Comparison of ENCODE assay signal across 1 fruit fly cellular context in the genomic region with DNA sequence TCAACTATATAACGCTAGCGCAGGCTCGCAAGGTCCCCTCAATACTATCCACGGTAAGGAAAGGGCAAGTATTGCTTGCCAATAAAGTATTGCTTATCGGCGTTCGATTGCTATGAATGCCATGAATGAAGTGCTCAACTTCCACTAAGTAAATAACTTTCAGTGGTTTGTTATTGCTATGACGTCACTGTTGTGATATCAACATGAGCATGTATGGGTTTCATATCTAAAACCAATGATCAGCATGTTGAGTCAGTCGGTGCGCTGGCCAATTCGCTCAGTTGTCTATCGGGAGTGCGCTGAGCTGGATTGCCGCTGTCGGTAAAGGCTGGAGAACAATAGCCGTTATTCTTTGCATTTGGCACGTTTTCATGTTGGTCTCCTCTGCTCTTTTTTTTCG.
A peak's percentile ranks its signal among the peaks of the same experiment; 100 is the strongest.
TF ChIP-seq lines count a peak whose summit lies in the region.

No protein-coding gene starts in this region.

TF ChIP-seq in whole organism, embryonic, 481 proteins besides CTCF, POLR2A, EP300 and RAD21 (continued from another document):
- TF ChIP-seq vnd (GFP tag; IDR thresholded peaks at IDR 0.05; lab: Robert Waterston, UW; ENCODE audit: partially characterized antibody) = 0 out of 3 replicates have a peak, but pooled peaks have one; percentile 10
- TF ChIP-seq rib (GFP tag; IDR thresholded peaks at IDR 0.05; lab: Robert Waterston, UW) = no peak
